Fruit fly (Drosophila melanogaster) Kc167 (cell line): ENCODE results near the gene CG14253.

Source experiments
- Myc ChIP-seq: fragments of >200 bp; optimal IDR thresholded peaks from 2 replicates; lab custom pipeline; 2017; ENCODE audit warnings: missing external identifiers
- Sin3A ChIP-seq: fragments of >200 bp; optimal IDR thresholded peaks from 2 replicates; lab custom pipeline; 2018; ENCODE audit warnings: missing external identifiers
- h ChIP-seq: fragments of >200 bp; optimal IDR thresholded peaks from 3 replicates; lab custom pipeline; 2018; ENCODE audit warnings: missing external identifiers
- insv ChIP-seq: fragments of >200 bp; optimal IDR thresholded peaks from 3 replicates; lab custom pipeline; 2018; ENCODE audit warnings: missing external identifiers
- psq ChIP-seq: fragments of >200 bp; optimal IDR thresholded peaks from 2 replicates; lab custom pipeline; 2017; ENCODE audit warnings: missing external identifiers
- ttk ChIP-seq: sonication (Bioruptor generic); optimal IDR thresholded peaks from 2 replicates; lab custom pipeline; 2017; ENCODE audit warnings: missing external identifiers

Gene CG14253

DNA sequence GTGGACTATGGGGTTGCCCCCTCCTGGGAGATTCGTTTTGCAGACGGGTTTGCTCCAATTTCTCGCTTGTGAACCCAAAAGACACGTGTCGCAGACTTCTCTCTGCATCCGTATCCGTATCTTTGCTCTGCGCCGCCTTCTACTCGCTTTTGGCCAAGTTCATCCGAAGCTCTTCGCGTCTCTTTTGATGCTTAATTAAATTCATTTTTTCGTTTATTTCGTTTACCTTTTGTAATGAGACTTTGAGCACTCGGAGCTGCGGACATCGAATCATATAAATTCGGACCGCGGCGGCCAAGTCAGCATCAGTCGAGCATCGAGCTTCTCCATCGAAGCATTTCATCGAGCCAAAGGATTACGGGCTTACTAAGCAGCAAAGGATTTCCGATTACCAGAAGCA is 16.2 kb downstream of the CG14253 start, which contains the start of gene TwdlC:
TSS of gene TwdlC (plus strand) at position 301 of the 400 bp plus-strand sequence.
- TF ChIP-seq insv (lab: Kevin White, UChicago) (no peak), psq (lab: Kevin White, UChicago) (no peak), Myc (lab: Kevin White, UChicago) (no peak), h (no peak), ttk (lab: Kevin White, UChicago) (no peak), Sin3A (lab: Kevin White, UChicago) (no peak)

DNA sequence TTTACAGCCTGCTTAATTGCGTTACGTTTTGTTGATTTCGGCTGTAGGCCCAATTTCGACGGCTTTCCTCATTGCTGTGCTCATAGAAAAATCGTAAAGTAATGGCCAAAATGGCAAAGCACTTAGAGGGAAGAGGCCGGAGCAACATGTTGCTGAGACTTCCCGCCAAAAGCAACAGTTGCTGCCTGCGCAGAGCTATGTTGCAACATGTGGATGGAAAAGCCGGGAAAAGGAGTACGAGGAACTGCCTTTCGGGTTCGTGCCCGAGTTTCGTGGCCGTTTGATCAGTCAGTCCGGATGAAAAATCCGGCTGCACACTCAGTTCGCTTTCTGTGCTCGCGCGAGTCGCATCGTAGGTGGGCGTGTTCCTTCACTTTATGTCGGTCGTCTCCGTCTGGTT is 18.3 kb downstream of the CG14253 start, which contains the start of gene RYa-R:
TSS of gene RYa-R (plus strand) at position 339 of the 400 bp plus-strand sequence.
- TF ChIP-seq Sin3A (lab: Kevin White, UChicago) (no peak), h (no peak), ttk (lab: Kevin White, UChicago) (no peak)

DNA sequence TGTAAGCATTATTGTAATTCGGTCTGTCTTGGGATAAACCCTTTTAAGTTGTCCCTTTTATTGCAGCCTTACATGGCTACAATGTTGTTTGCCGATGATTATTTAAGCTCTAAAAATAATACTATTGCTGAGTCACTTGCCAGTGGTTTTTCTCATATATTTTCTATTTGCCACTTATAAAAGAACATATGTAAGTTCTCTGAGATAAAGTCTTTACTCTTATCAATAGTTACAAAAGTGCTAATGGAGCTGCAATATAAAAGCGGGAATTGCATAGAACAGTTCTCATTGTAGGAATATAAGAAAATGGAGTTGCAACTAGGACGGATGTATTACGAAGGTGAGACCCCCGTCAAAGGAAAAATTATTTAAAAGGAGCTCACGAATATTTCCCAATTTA is 21.1 kb downstream of the CG14253 start, which contains the start of gene CG31077:
TSS of gene CG31077 (plus strand) at position 301 of the 400 bp plus-strand sequence.
- TF ChIP-seq Myc (lab: Kevin White, UChicago) (no peak), ttk (lab: Kevin White, UChicago) (no peak), Sin3A (lab: Kevin White, UChicago) (no peak), insv (lab: Kevin White, UChicago) (no peak), psq (lab: Kevin White, UChicago) (no peak), h (no peak)

DNA sequence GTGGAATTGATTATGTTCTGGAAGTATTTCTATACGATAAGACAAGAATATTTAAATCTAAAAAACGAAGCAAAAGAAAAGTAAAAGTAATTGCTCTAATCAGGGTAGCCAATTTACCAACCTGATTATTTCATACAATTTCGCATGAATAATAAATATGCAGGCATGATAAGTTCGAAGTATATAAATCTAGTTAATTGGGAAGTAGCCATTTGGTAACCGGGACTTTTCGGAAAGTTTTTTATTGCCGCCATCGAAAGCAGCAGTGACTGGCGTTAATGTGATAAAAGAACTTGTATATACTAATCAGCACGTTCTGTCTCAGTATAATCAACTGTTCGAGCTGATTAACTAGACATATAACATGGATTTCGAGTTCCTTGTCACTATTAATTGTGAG is 24.4 kb downstream of the CG14253 start:
- TF ChIP-seq psq (lab: Kevin White, UChicago) (no peak), insv (lab: Kevin White, UChicago) (no peak), Myc (lab: Kevin White, UChicago) (no peak), ttk (lab: Kevin White, UChicago) (no peak), h (no peak), Sin3A (lab: Kevin White, UChicago) (no peak)

DNA sequence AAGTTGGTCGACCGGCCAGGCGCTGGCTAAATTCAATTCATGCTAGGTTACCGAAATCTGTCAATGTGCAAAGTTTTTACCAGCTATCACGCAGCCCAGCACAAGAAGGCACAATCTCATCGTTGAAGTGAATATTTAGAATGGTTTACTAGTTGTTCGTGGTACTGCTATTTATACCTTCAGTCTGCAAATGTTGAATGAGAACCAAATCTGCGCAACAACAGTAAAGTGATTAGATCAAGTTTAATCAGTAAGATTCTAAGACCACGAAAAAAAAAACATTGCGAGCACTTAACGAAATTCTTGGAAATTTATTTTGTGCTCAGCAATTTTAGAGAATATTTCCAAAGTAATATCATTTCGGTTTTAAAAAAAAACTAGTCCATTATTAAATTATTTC is 27.0 kb downstream of the CG14253 start, which contains the start of gene CG6296:
TSS of gene CG6296 (minus strand) at position 132 of the 400 bp plus-strand sequence.
- TF ChIP-seq h: no peak
- TF ChIP-seq psq (lab: Kevin White, UChicago): no peak
- no peak for TF ChIP-seq Sin3A (lab: Kevin White, UChicago)
- TF ChIP-seq Myc (lab: Kevin White, UChicago): no peak
- TF ChIP-seq ttk (lab: Kevin White, UChicago): no peak
- TF ChIP-seq insv (lab: Kevin White, UChicago): no peak

DNA sequence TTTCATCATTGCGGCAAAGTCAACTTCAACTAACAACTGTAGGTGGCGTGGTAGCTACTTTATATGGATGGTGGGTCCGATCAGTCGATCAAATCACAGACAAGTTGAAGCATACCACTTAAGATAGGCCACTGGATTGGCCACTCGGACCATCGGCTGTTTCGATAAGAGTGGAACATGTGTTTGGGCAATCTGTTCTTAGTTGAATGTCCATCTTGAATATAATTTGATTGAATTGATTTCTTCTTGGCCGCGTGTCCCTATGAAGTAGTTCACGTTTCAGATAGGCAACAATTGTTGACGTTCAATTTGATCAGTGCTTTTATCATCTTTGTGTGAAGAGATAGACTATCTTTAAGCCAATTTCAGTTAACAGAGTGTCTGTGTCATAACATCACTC is 28.7 kb downstream of the CG14253 start, which contains the start of gene CG6295:
TSS of gene CG6295 (minus strand) at position 34 of the 400 bp plus-strand sequence.
- TF ChIP-seq Myc (lab: Kevin White, UChicago): no peak
- no peak for TF ChIP-seq psq (lab: Kevin White, UChicago)
- no peak for TF ChIP-seq h
- TF ChIP-seq Sin3A (lab: Kevin White, UChicago): no peak
- no peak for TF ChIP-seq insv (lab: Kevin White, UChicago)
- TF ChIP-seq ttk (lab: Kevin White, UChicago): no peak

DNA sequence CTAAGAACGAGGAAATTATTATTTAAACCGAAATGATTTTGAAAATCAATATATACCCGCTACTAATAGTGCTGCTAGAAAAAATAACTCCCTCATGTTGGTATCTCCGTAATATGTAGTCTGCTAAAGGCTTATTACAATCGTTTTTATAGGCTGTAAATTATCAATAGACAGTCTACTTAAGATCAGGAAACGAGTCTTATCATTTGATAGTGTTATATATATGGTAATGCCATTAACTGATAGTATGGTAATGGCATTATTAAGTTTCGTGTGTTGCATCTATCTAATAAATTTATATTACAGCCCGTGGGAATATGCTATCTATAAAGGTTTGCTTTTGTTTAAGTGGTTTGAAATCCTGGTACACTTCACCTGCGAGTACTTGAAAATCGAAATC is 39.8 kb downstream of the CG14253 start, which contains the start of gene CG17192:
TSS of gene CG17192 (minus strand) at position 101 of the 400 bp plus-strand sequence.
- no peak for TF ChIP-seq insv (lab: Kevin White, UChicago)
- TF ChIP-seq ttk (lab: Kevin White, UChicago): no peak
- TF ChIP-seq Sin3A (lab: Kevin White, UChicago): no peak
- TF ChIP-seq h: no peak
- no peak for TF ChIP-seq psq (lab: Kevin White, UChicago)
- TF ChIP-seq Myc (lab: Kevin White, UChicago): no peak

DNA sequence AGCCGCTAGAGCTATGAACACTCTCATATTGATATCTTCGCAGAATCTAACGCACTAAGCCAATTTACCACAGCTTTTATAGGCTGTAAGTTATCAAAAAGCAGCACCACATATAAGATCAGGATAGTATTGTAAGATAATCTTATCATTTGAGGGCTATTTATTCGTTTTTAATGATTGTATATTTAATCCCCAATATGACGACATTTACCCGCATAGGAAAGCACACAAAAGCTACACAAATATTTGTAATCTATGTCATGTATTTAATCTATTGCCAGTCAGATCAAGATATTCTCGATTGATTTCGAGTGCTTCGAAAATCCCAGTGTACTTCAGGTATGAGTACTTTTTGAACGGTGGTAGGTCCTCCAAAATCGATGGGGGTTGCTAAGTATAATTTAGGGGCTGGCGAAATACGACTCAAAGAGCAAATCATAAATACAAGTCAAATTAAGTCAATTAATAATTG is 41.4 kb downstream of the CG14253 start, which contains the start of gene CG17191:
TSS of gene CG17191 (minus strand) at position 51 of the 472 bp plus-strand sequence.
- TF ChIP-seq h: no peak
- no peak for TF ChIP-seq ttk (lab: Kevin White, UChicago)
- no peak for TF ChIP-seq psq (lab: Kevin White, UChicago)
- TF ChIP-seq Sin3A (lab: Kevin White, UChicago): no peak
- TF ChIP-seq Myc (lab: Kevin White, UChicago): no peak
- no peak for TF ChIP-seq insv (lab: Kevin White, UChicago)

DNA sequence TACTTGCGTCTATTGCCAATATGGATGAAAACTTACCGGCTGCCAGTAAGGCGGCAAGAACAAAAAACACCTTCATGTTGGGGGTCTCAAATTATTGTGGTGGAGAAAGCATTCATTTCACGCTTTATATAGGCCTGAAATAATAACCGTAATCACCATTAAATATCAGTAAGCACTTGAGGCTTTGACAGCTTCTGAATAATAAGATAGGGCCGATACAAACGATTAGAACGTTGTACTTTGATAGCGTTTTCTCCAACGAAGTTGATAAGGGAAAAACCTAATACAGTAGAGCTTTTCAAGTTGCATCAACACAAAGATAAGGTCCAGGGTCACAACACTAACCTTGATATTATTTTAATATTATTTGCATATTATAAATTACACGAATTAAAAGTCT is 42.9 kb downstream of the CG14253 start, which contains the start of gene CG6283:
TSS of gene CG6283 (minus strand) at position 101 of the 400 bp plus-strand sequence.
- TF ChIP-seq psq (lab: Kevin White, UChicago) (no peak), ttk (lab: Kevin White, UChicago) (no peak), h (no peak), insv (lab: Kevin White, UChicago) (no peak), Sin3A (lab: Kevin White, UChicago) (no peak), Myc (lab: Kevin White, UChicago) (no peak)

DNA sequence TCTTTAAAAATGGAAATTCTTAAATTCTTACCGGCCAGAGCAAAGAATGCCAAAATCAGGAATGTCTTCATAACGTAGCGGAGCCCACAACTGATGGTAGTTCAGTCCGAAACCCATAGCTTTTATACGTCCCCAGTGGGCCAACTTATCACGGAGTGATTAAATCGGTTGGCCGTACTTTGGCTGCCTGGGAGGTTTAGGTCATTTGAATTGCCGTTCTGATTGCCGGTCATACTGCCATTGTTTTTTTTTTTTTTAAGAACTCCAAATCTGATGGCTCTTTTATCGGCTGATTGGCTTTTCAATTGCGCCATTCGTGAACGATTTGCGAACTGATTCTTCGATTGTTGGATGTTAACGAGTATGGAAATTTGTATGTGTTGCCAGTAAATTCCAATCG is 44.8 kb downstream of the CG14253 start, which contains the start of gene CG6277:
TSS of gene CG6277 (minus strand) at position 101 of the 400 bp plus-strand sequence.
- TF ChIP-seq ttk (lab: Kevin White, UChicago) (no peak), Sin3A (lab: Kevin White, UChicago) (no peak), psq (lab: Kevin White, UChicago) (no peak), Myc (lab: Kevin White, UChicago) (no peak), insv (lab: Kevin White, UChicago) (no peak), h (no peak)

DNA sequence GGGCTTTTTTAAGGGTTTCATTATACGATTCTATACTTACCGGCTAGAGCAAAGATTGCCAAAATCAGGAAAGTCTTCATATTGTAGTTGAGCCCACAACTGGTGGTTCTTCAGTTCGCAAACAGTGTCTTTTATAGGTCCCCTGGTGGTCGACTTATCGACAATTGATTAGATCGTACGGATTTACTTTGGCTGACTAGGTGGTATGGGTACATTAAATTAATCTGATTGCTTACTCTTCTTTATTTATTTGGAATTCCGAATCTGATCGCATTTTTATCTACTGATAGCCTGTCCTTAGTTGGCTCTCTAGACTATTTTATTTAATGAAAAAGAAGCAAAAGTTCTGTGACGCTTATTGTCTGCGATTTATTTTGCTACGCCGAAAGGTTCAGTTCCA is 47.7 kb downstream of the CG14253 start, which contains the start of gene CG6271:
TSS of gene CG6271 (minus strand) at position 101 of the 400 bp plus-strand sequence.
- TF ChIP-seq psq (lab: Kevin White, UChicago) (no peak), h (no peak), Myc (lab: Kevin White, UChicago) (no peak), ttk (lab: Kevin White, UChicago) (no peak), insv (lab: Kevin White, UChicago) (no peak), Sin3A (lab: Kevin White, UChicago) (no peak)

DNA sequence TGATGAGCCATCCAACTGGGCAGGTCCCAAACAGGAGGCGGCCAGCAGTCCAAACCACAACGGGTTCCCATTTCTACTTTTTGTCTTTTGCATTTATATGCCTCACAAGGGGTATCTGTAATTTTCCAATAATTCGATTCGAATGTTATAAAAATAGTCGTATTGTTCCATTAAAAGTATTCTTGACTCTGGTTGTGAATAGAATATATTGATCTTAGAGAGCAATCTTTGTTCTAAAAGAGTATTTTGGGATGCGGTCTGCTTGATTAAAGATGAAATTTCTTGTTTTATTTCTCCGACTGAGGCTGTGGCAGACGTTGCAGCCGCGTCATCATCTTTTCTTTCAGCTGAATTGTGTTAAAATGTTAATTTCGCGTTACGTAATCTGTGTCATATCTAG is 55.6 kb downstream of the CG14253 start:
- TF ChIP-seq h: no peak
- no peak for TF ChIP-seq Sin3A (lab: Kevin White, UChicago)
- TF ChIP-seq Myc (lab: Kevin White, UChicago): no peak
- TF ChIP-seq psq (lab: Kevin White, UChicago): no peak
- no peak for TF ChIP-seq ttk (lab: Kevin White, UChicago)
- no peak for TF ChIP-seq insv (lab: Kevin White, UChicago)
